Fruit fly (Drosophila melanogaster): ENCODE measurements around the gene Afg3l2.

Gene Afg3l2

DNA sequence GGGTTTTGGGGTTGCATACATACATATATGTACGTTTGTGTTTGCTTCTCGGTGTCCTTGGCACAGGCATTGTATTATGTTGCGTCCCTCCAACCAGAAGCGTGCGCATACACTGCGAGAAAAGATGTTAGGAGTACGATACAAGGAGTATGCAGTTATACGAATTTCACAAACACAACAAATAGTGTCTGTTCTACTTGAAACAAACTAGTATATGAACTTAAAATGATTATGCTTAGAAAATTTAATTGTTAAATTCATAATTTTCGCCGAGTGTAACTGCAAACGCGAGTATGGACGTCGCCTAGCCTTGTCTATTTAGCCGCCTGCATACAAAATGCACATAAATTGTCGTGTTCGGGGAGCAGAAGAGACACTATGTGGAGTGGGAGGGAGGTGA is 15.3 kb upstream of the Afg3l2 start:
- TF ChIP-seq brk (GFP tag; optimal IDR thresholded peaks at IDR 0.05) (no peak), usp (GFP tag; optimal IDR thresholded peaks at IDR 0.05) (no peak), Sp1 (GFP tag; optimal IDR thresholded peaks at IDR 0.05) (peak; percentile 6), h (GFP tag; optimal IDR thresholded peaks at IDR 0.05) (peak; percentile 24), CG9705 (GFP tag; optimal IDR thresholded peaks at IDR 0.05) (no peak), foxo (GFP tag; optimal IDR thresholded peaks at IDR 0.05) (peak in 1 of 2 experiments; percentile 34), Hr78 (GFP tag; optimal IDR thresholded peaks at IDR 0.05) (no peak), woc (GFP tag; optimal IDR thresholded peaks at IDR 0.05) (no peak), fru (GFP tag; optimal IDR thresholded peaks at IDR 0.05) (peak; percentile 12), HLH106 (tag; optimal IDR thresholded peaks at IDR 0.05) (peak; percentile 30)

- no peak for TF ChIP-seq ey (GFP tag; optimal IDR thresholded peaks at IDR 0.05)
- TF ChIP-seq Sp1 (GFP tag; optimal IDR thresholded peaks at IDR 0.05) = no peak
- no peak for TF ChIP-seq Myc (optimal IDR thresholded peaks at IDR 0.05)
- no peak for TF ChIP-seq Hr78 (GFP tag; optimal IDR thresholded peaks at IDR 0.05)
- TF ChIP-seq Rel (GFP tag; optimal IDR thresholded peaks at IDR 0.05) = no peak
- TF ChIP-seq Rel (tag; optimal IDR thresholded peaks at IDR 0.05) = no peak
- no peak for TF ChIP-seq dsf (GFP tag; optimal IDR thresholded peaks at IDR 0.05; ENCODE audit: borderline replicate concordance)
- TF ChIP-seq tai (GFP tag; optimal IDR thresholded peaks at IDR 0.05) = no peak
- TF ChIP-seq Dif (GFP tag; optimal IDR thresholded peaks at IDR 0.05; ENCODE audit: partially characterized antibody) = no peak
- TF ChIP-seq dl (GFP tag; optimal IDR thresholded peaks at IDR 0.05; ENCODE audit: insufficient read depth in 1 of 2, partially characterized antibody in 2 of 2) = no peak
- no peak for TF ChIP-seq OdsH (GFP tag; optimal IDR thresholded peaks at IDR 0.05)
- no peak for TF ChIP-seq Jra (GFP tag; optimal IDR thresholded peaks at IDR 0.05)
- no peak for TF ChIP-seq Abd-B (GFP tag; optimal IDR thresholded peaks at IDR 0.05)
- TF ChIP-seq Hnf4 (GFP tag; optimal IDR thresholded peaks at IDR 0.05) = no peak
- no peak for TF ChIP-seq N (GFP tag; optimal IDR thresholded peaks at IDR 0.05)
Observed at dm6 chr3L:17253887-17254581, 12.1 kb upstream of the Afg3l2 start, which contains the start of gene CG6497. CG6497 (minus strand) TSS chr3L:17253937.

dm6 chr3L:17245594-17245993 is 3.7 kb upstream of the Afg3l2 start:
- no peak for TF ChIP-seq Myc (optimal IDR thresholded peaks at IDR 0.05)
- TF ChIP-seq Hnf4 (GFP tag; optimal IDR thresholded peaks at IDR 0.05) = no peak
- no peak for TF ChIP-seq Jra (GFP tag; optimal IDR thresholded peaks at IDR 0.05)
- TF ChIP-seq Rel (GFP tag; optimal IDR thresholded peaks at IDR 0.05) = no peak
- TF ChIP-seq Rel (tag; optimal IDR thresholded peaks at IDR 0.05) = no peak
- TF ChIP-seq foxo (GFP tag; optimal IDR thresholded peaks at IDR 0.05) = no peak
- TF ChIP-seq rgr (GFP tag; optimal IDR thresholded peaks at IDR 0.05) = no peak
- TF ChIP-seq CG9705 (GFP tag; optimal IDR thresholded peaks at IDR 0.05) = no peak
- TF ChIP-seq sage (GFP tag; optimal IDR thresholded peaks at IDR 0.05) = no peak

- no peak for TF ChIP-seq fru (GFP tag; optimal IDR thresholded peaks at IDR 0.05)
- no peak for TF ChIP-seq Sp1 (GFP tag; optimal IDR thresholded peaks at IDR 0.05)
- TF ChIP-seq OdsH (GFP tag; optimal IDR thresholded peaks at IDR 0.05) = no peak
- TF ChIP-seq ey (GFP tag; optimal IDR thresholded peaks at IDR 0.05) = no peak
- TF ChIP-seq CG32264 (GFP tag; optimal IDR thresholded peaks at IDR 0.05) = no peak
- no peak for TF ChIP-seq dsf (GFP tag; optimal IDR thresholded peaks at IDR 0.05; ENCODE audit: borderline replicate concordance)
- no peak for TF ChIP-seq CG9705 (GFP tag; optimal IDR thresholded peaks at IDR 0.05)
- no peak for TF ChIP-seq Hr83 (GFP tag; optimal IDR thresholded peaks at IDR 0.05; ENCODE audit: poor library complexity, severe bottlenecking)
- no peak for TF ChIP-seq Dif (GFP tag; optimal IDR thresholded peaks at IDR 0.05; ENCODE audit: partially characterized antibody)
- TF ChIP-seq rgr (GFP tag; optimal IDR thresholded peaks at IDR 0.05) = no peak
- no peak for TF ChIP-seq Hnf4 (GFP tag; optimal IDR thresholded peaks at IDR 0.05)
- TF ChIP-seq jim (GFP tag; optimal IDR thresholded peaks at IDR 0.05) = no peak
- TF ChIP-seq woc (GFP tag; optimal IDR thresholded peaks at IDR 0.05) = no peak
- no peak for TF ChIP-seq CrebA (GFP tag; optimal IDR thresholded peaks at IDR 0.05; ENCODE audit: borderline replicate concordance)
- no peak for TF ChIP-seq Hr78 (GFP tag; optimal IDR thresholded peaks at IDR 0.05)
- no peak for TF ChIP-seq N (GFP tag; optimal IDR thresholded peaks at IDR 0.05)
Observed at dm6 chr3L:17243136-17243535, 1.2 kb upstream of the Afg3l2 start, which contains the start of gene CG7707. CG7707 (plus strand) TSS chr3L:17243436.

DNA sequence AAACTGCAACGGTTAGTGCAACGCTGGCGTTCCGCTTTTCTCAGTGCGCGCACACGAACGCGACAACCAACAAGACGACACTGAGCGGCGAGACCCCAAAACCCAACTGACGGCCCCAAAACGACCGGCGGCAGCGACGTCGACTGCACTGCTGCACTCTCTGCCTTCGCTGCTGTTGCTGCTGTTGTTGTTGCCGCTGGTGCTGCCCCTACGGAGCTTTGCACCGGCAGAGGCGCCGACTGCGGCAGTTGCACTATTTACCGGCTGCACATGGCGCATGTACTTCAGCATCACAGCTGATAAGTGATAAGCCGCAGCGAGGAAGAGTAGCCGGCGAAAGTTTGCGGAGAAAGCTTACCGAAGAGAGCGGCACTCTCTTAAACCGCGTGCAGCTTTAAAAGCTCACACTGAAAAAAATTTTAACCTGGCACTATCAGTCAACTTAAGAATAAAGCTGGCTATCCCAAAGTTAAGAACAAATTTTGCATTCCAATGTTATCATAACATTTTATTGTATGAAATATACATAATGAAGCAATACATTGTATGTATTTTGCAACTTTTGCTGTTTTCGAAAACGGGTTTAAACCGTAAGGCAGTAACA is 3.7 kb downstream of the Afg3l2 start, which contains the start of gene Rbp6:
TSS of gene Rbp6 (minus strand) at position 84 of the 604 bp plus-strand sequence.
- TF ChIP-seq CrebA (GFP tag; optimal IDR thresholded peaks at IDR 0.05; ENCODE audit: borderline replicate concordance) = no peak
- TF ChIP-seq rgr (GFP tag; optimal IDR thresholded peaks at IDR 0.05) = peak; percentile 36
- no peak for TF ChIP-seq Sp1 (GFP tag; optimal IDR thresholded peaks at IDR 0.05)
- TF ChIP-seq br (GFP tag; optimal IDR thresholded peaks at IDR 0.05) = no peak
- no peak for TF ChIP-seq Dfd (GFP tag; optimal IDR thresholded peaks at IDR 0.05)
- TF ChIP-seq foxo (GFP tag; optimal IDR thresholded peaks at IDR 0.05) = peak in 1 of 2 experiments; percentile 19
- TF ChIP-seq CG32264 (GFP tag; optimal IDR thresholded peaks at IDR 0.05) = no peak
- no peak for TF ChIP-seq usp (GFP tag; optimal IDR thresholded peaks at IDR 0.05)
- no peak for TF ChIP-seq sv (GFP tag; optimal IDR thresholded peaks at IDR 0.05)
- TF ChIP-seq h (GFP tag; optimal IDR thresholded peaks at IDR 0.05) = peak; percentile 39
- no peak for TF ChIP-seq Vsx2 (GFP tag; optimal IDR thresholded peaks at IDR 0.05; ENCODE audit: partially characterized antibody)
